Worm (Caenorhabditis elegans): ENCODE results near the gene K08D12.3.

K08D12.3 gene

DNA sequence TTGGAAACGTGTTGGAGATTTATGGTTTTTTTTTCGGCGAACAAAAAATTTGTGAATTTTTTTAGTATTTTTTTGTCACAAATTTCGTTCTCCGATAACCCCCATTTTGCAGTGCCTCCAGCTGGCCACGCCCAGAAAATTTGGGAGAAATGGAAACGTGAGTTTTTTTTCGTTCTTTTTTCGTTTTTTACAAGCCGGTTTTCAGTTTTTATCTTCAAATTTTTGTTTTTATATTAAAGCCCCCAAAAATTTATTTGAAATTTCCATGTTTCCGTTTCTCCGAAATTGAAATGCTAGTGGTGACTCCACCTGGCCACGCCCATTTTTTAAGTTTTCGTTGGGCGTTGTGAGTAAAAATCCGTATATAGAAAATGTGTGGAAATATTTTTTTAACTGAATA, 22.9 kb upstream of the K08D12.3 start:
- TF ChIP-seq pha-4 (tag; optimal IDR thresholded peaks at IDR 0.05) (no peak), hmg-11 (tag; optimal IDR thresholded peaks at IDR 0.05) (no peak), nhr-237 (tag; optimal IDR thresholded peaks at IDR 0.05) (no peak), elt-3 (tag; optimal IDR thresholded peaks at IDR 0.05) (no peak), jun-1 (tag; optimal IDR thresholded peaks at IDR 0.05) (no peak), zag-1 (tag; optimal IDR thresholded peaks at IDR 0.05) (no peak), fos-1 (tag; optimal IDR thresholded peaks at IDR 0.05) (no peak), ZK546.5 (tag; optimal IDR thresholded peaks at IDR 0.05) (no peak), nfya-1 (tag; optimal IDR thresholded peaks at IDR 0.05; ENCODE audit: insufficient read depth) (no peak), nhr-77 (tag; optimal IDR thresholded peaks at IDR 0.05) (no peak), nhr-67 (tag; optimal IDR thresholded peaks at IDR 0.05) (no peak), unc-39 (tag; optimal IDR thresholded peaks at IDR 0.05) (no peak), nhr-23 (tag; optimal IDR thresholded peaks at IDR 0.05) (no peak), egl-27 (tag; optimal IDR thresholded peaks at IDR 0.05) (no peak), lin-15B (tag; optimal IDR thresholded peaks at IDR 0.05) (no peak), mml-1 (tag; optimal IDR thresholded peaks at IDR 0.05) (no peak), unc-62 (GFP tag; optimal IDR thresholded peaks at IDR 0.05) (no peak), egl-5 (tag; optimal IDR thresholded peaks at IDR 0.05) (no peak), eor-1 (tag; optimal IDR thresholded peaks at IDR 0.05) (no peak), ama-1 (optimal IDR thresholded peaks at IDR 0.05) (no peak)

DNA sequence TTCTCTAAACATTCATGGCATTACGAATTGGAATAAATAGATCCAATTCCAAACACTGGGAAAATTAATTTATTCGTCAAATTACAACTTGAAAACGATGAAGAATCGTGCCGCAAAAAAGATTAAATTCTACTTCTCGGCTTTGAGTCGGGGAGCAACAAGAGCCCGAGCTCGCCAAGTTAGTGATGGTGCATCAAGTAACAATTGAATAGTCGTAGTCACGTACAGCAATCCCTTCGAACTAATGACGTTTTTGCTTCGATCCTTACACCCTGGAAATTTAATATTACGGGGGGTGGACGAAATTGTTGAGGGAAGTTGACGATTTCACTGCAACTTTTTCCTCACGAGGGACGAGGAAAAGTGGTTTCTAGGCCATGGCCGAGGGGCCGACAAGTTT, 18.4 kb upstream of the K08D12.3 start:
- TF ChIP-seq skn-1 (tag; optimal IDR thresholded peaks at IDR 0.05) = no peak
- no peak for TF ChIP-seq nhr-67 (tag; optimal IDR thresholded peaks at IDR 0.05)
- TF ChIP-seq ZK546.5 (tag; optimal IDR thresholded peaks at IDR 0.05) = no peak
- TF ChIP-seq fkh-10 (GFP tag; optimal IDR thresholded peaks at IDR 0.05) = peak; percentile 30

DNA sequence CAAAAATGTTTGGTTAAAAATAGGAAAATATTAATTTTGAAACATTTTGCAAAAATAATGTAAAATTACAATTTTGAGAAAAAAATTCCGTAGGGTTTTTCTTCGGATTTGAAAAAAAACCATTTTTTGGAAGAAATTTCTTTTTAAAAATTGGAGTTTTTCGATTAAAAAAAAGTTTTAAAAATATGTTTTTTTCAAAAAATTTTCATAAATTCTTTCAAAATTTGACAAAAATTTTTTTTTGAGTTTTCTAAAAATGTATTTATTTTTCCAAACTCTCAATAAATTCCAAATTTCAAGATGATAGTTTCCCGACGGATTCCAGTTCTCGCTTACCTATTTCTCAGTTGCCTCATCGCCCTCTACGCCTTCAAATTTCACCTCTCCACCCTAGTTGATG, 10.5 kb upstream of the K08D12.3 start, which contains the start of gene bus-2:
bus-2 (plus strand) TSS at position 301 of the 400 bp plus-strand sequence.
- TF ChIP-seq nhr-76 (tag; optimal IDR thresholded peaks at IDR 0.05) (no peak), unc-62 (GFP tag; optimal IDR thresholded peaks at IDR 0.05) (no peak), unc-39 (tag; optimal IDR thresholded peaks at IDR 0.05) (no peak), elt-3 (tag; optimal IDR thresholded peaks at IDR 0.05) (no peak), nhr-67 (tag; optimal IDR thresholded peaks at IDR 0.05) (no peak), mml-1 (tag; optimal IDR thresholded peaks at IDR 0.05) (no peak), nhr-23 (tag; optimal IDR thresholded peaks at IDR 0.05) (no peak), ceh-9 (tag; optimal IDR thresholded peaks at IDR 0.05) (no peak), nhr-11 (tag; optimal IDR thresholded peaks at IDR 0.05) (no peak), mdl-1 (tag; optimal IDR thresholded peaks at IDR 0.05) (no peak), ceh-16 (tag; optimal IDR thresholded peaks at IDR 0.05) (no peak), elt-1 (tag; optimal IDR thresholded peaks at IDR 0.05) (no peak)

DNA sequence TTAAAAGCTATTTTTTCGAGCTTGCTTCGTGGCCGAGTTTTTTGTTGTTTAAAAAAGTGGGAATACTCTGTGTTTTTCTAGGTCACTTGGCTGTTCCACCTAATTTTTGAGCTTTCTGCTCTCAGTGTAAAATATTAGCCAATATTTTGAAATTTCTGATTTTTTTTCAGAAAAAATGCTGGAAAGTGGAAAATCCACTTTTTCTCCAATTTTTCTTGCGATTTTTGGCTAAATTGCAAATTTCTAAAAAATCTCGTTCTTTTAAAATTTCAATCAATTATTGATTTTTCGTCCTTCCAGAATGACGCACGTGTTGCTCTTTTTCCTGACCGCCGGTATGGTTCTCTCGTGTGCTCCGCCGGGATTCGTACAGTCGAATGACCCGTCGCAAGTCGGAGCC, 3.1 kb upstream of the K08D12.3 start, which contains the start of gene K08D12.4:
K08D12.4 (plus strand) TSS at position 301 of the 400 bp plus-strand sequence.
- TF ChIP-seq pqm-1 (tag; optimal IDR thresholded peaks at IDR 0.05) (no peak), ceh-28 (tag; optimal IDR thresholded peaks at IDR 0.05) (peak; percentile 2)

ce11 chrIV:1707960-1708359, 2.1 kb upstream of the K08D12.3 start:
- no peak for TF ChIP-seq sea-2 (GFP tag; optimal IDR thresholded peaks at IDR 0.05)
- TF ChIP-seq elt-3 (tag; optimal IDR thresholded peaks at IDR 0.05) = no peak
- no peak for TF ChIP-seq lin-15B (tag; optimal IDR thresholded peaks at IDR 0.05)

DNA sequence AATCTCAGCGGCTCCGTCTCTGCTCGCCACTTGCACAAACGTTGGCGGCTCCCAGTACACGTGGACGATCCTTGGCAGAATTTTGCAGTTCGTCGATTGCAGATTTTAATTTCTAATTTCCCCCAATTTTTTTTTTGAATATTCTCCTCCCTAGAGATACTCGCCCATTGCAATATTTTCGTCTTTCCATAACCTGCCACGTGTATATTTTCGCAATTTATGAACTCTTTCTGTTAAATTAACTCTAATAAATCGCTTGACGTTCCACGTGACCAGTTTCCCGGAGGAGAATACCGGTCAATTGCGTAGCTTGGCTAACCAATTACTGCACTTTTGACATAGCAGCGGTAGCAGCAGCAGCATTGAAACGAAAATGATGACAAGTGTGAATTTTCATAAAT, 1.6 kb upstream of the K08D12.3 start:
- peak; percentile 8 for TF ChIP-seq ZK546.5 (tag; optimal IDR thresholded peaks at IDR 0.05)
- no peak for TF ChIP-seq mdl-1 (tag; optimal IDR thresholded peaks at IDR 0.05)
- TF ChIP-seq ceh-9 (tag; optimal IDR thresholded peaks at IDR 0.05) = no peak
- TF ChIP-seq ama-1 (optimal IDR thresholded peaks at IDR 0.05) = peak; percentile 57
- peak; percentile 3 for TF ChIP-seq hmg-11 (tag; optimal IDR thresholded peaks at IDR 0.05)
- TF ChIP-seq nfya-1 (tag; optimal IDR thresholded peaks at IDR 0.05; ENCODE audit: insufficient read depth) = peak; percentile 14
- no peak for TF ChIP-seq fkh-10 (GFP tag; optimal IDR thresholded peaks at IDR 0.05)
- no peak for TF ChIP-seq fkh-2 (tag; optimal IDR thresholded peaks at IDR 0.05)
- TF ChIP-seq ceh-16 (tag; optimal IDR thresholded peaks at IDR 0.05) = no peak
- no peak for TF ChIP-seq elt-2 (tag; optimal IDR thresholded peaks at IDR 0.05)
- TF ChIP-seq nhr-43 (tag; optimal IDR thresholded peaks at IDR 0.05; ENCODE audit: poor library complexity, severe bottlenecking) = peak; percentile 32
- TF ChIP-seq nhr-237 (tag; optimal IDR thresholded peaks at IDR 0.05) = no peak
- TF ChIP-seq nhr-11 (tag; optimal IDR thresholded peaks at IDR 0.05) = no peak
- no peak for TF ChIP-seq nhr-23 (tag; optimal IDR thresholded peaks at IDR 0.05)
- no peak for TF ChIP-seq skn-1 (tag; optimal IDR thresholded peaks at IDR 0.05)
- TF ChIP-seq jun-1 (tag; optimal IDR thresholded peaks at IDR 0.05) = no peak
- TF ChIP-seq aly-2 (tag; optimal IDR thresholded peaks at IDR 0.05) = peak; percentile 80
- no peak for TF ChIP-seq nhr-67 (tag; optimal IDR thresholded peaks at IDR 0.05)
- TF ChIP-seq sea-2 (GFP tag; optimal IDR thresholded peaks at IDR 0.05) = no peak
- no peak for TF ChIP-seq lsy-12 (tag; optimal IDR thresholded peaks at IDR 0.05)
- no peak for TF ChIP-seq pqm-1 (tag; optimal IDR thresholded peaks at IDR 0.05)
- TF ChIP-seq ceh-82 (tag; optimal IDR thresholded peaks at IDR 0.05) = no peak
- TF ChIP-seq nhr-25 (tag; optimal IDR thresholded peaks at IDR 0.05) = peak; percentile 28
